Fruit fly (Drosophila melanogaster) whole organism, embryonic: ENCODE data around the gene CG15144.
A peak's percentile ranks its signal among the peaks of the same experiment; 100 is the strongest.

Experiments used
- Asciz ChIP-seq: fragments of 200-800 bp; sonication (Bioruptor generic); optimal IDR thresholded peaks from 2 replicates; lab custom pipeline; 2017; ENCODE audit warnings: missing biosample characterization, mild to moderate bottlenecking, missing genetic modification characterization, missing genetic modification reagents
- Bdp1 ChIP-seq: fragments of 200-800 bp; sonication (Bioruptor generic); optimal IDR thresholded peaks from 3 replicates; lab custom pipeline; 2016; ENCODE audit warnings: missing biosample characterization, missing genetic modification characterization
- CG11085 ChIP-seq: fragments of 200-800 bp; sonication (Bioruptor generic); IDR thresholded peaks from 2 replicates; pipeline ENCODE4 v1.3.6; 2022; ENCODE audit warnings: missing biosample characterization, missing genetic modification characterization
- CG11398 ChIP-seq: fragments of 200-800 bp; sonication (Bioruptor generic); optimal IDR thresholded peaks from 2 replicates; lab custom pipeline; 2016; ENCODE audit warnings: missing biosample characterization, missing genetic modification characterization
- CG13287 ChIP-seq: fragments of 200-800 bp; sonication (Bioruptor generic); IDR thresholded peaks from 2 replicates; pipeline ENCODE4 v1.3.6; 2022; ENCODE audit warnings: missing biosample characterization, missing genetic modification characterization; ENCODE audit not compliant: partially characterized antibody
- CG15601 ChIP-seq: fragments of 200-800 bp; sonication (Bioruptor generic); optimal IDR thresholded peaks from 3 replicates; lab custom pipeline; 2019; ENCODE audit warnings: missing biosample characterization, mild to moderate bottlenecking, missing genetic modification characterization, moderate library complexity
- CG17361 ChIP-seq: fragments of 200-800 bp; sonication (Bioruptor generic); IDR thresholded peaks from 3 replicates; pipeline ENCODE4 v1.3.6; 2022; ENCODE audit warnings: missing biosample characterization, missing genetic modification characterization
- CG1792 ChIP-seq: fragments of 200-800 bp; sonication (Bioruptor generic); optimal IDR thresholded peaks from 2 replicates; lab custom pipeline; 2016; ENCODE audit warnings: missing biosample characterization, missing genetic modification characterization
- CG18619 ChIP-seq: fragments of 200-800 bp; sonication (Bioruptor generic); optimal IDR thresholded peaks from 3 replicates; lab custom pipeline; 2017; ENCODE audit warnings: missing biosample characterization, mild to moderate bottlenecking, missing genetic modification characterization
- CG2678 ChIP-seq: fragments of 200-800 bp; sonication (Bioruptor generic); optimal IDR thresholded peaks from 3 replicates; lab custom pipeline; 2019; ENCODE audit warnings: missing biosample characterization, mild to moderate bottlenecking, missing genetic modification characterization, moderate library complexity
- CG2712 ChIP-seq: fragments of 200-800 bp; optimal IDR thresholded peaks from 3 replicates; lab custom pipeline; 2019; ENCODE audit warnings: missing biosample characterization, mild to moderate bottlenecking, missing genetic modification characterization, moderate library complexity
- CG30020 ChIP-seq: fragments of 200-800 bp; optimal IDR thresholded peaks from 2 replicates; lab custom pipeline; 2019; ENCODE audit warnings: missing biosample characterization, mild to moderate bottlenecking, missing genetic modification characterization, moderate library complexity
- CG31388 ChIP-seq: fragments of 200-800 bp; sonication (Bioruptor generic); optimal IDR thresholded peaks from 2 replicates; lab custom pipeline; 2016; ENCODE audit warnings: missing biosample characterization, missing genetic modification characterization
- CG3163 ChIP-seq: fragments of 200-800 bp; sonication (Bioruptor generic); optimal IDR thresholded peaks from 3 replicates; lab custom pipeline; 2016; ENCODE audit warnings: missing biosample characterization, missing genetic modification characterization
- CG4360 ChIP-seq: fragments of 200-800 bp; sonication (Bioruptor generic); IDR thresholded peaks from 2 replicates; pipeline ENCODE4 v1.3.6; 2022; ENCODE audit warnings: missing biosample characterization, missing genetic modification characterization
- CG4617 ChIP-seq: fragments of 200-800 bp; sonication (Bioruptor generic); optimal IDR thresholded peaks from 3 replicates; lab custom pipeline; 2016; ENCODE audit warnings: missing biosample characterization, missing genetic modification characterization, borderline replicate concordance
- CG6854 ChIP-seq: fragments of 200-800 bp; sonication (Bioruptor generic); optimal IDR thresholded peaks from 3 replicates; lab custom pipeline; 2017; ENCODE audit warnings: missing biosample characterization, mild to moderate bottlenecking, missing genetic modification characterization
- CG7357 ChIP-seq: fragments of 200-800 bp; sonication (Bioruptor generic); IDR thresholded peaks from 3 replicates; pipeline ENCODE4 v1.3.6; 2022; ENCODE audit warnings: missing biosample characterization, missing genetic modification characterization
- CG7745 ChIP-seq: fragments of 200-800 bp; sonication (Bioruptor generic); optimal IDR thresholded peaks from 2 replicates; lab custom pipeline; 2018; ENCODE audit warnings: missing biosample characterization, mild to moderate bottlenecking, missing genetic modification characterization, moderate library complexity
- CG8290 ChIP-seq, 3 experiments: fragments of 200-800 bp; sonication (Bioruptor generic); optimal IDR thresholded peaks; 2 replicates each; lab custom pipeline; 2016 to 2019; ENCODE audit warnings: missing biosample characterization in 3 of 3, missing genetic modification characterization in 3 of 3, mild to moderate bottlenecking in 2 of 3, moderate library complexity in 1 of 3
- CG9437 ChIP-seq: fragments of 200-800 bp; sonication (Bioruptor generic); optimal IDR thresholded peaks from 2 replicates; lab custom pipeline; 2018; ENCODE audit warnings: missing biosample characterization, mild to moderate bottlenecking, missing genetic modification characterization
- CG9727 ChIP-seq: fragments of 200-800 bp; sonication (Bioruptor generic); optimal IDR thresholded peaks from 3 replicates; lab custom pipeline; 2017; ENCODE audit warnings: missing biosample characterization, mild to moderate bottlenecking, missing genetic modification characterization
- Dref ChIP-seq: fragments of 200-800 bp; sonication (Bioruptor generic); IDR thresholded peaks from 2 replicates; pipeline ENCODE4 v1.3.6; 2022; ENCODE audit warnings: missing biosample characterization, missing genetic modification characterization
- GATAe ChIP-seq: fragments of 200-800 bp; sonication (Bioruptor generic); conservative IDR thresholded peaks from 2 replicates; pipeline ENCODE4 v1.3.6; 2022; ENCODE audit warnings: missing biosample characterization, missing genetic modification characterization
- H15 ChIP-seq: fragments of 200-800 bp; sonication (Bioruptor generic); IDR thresholded peaks from 3 replicates; pipeline ENCODE4 v1.3.6; 2022; ENCODE audit warnings: missing biosample characterization, missing genetic modification characterization
- HLH54F ChIP-seq: fragments of 200-800 bp; sonication (Bioruptor generic); optimal IDR thresholded peaks from 3 replicates; lab custom pipeline; 2016; ENCODE audit warnings: missing biosample characterization, missing genetic modification characterization
- HLHmδ ChIP-seq: fragments of 200-800 bp; sonication (Bioruptor generic); optimal IDR thresholded peaks from 2 replicates; lab custom pipeline; 2018; ENCODE audit warnings: missing biosample characterization, mild to moderate bottlenecking, missing genetic modification characterization, moderate library complexity
- Lim3 ChIP-seq: fragments of 200-800 bp; sonication (Bioruptor generic); IDR thresholded peaks from 2 replicates; pipeline ENCODE4 v1.3.6; 2022; ENCODE audit warnings: missing biosample characterization, missing genetic modification characterization
- MTF-1 ChIP-seq: fragments of 200-800 bp; sonication (Bioruptor generic); optimal IDR thresholded peaks from 2 replicates; lab custom pipeline; 2018; ENCODE audit warnings: missing biosample characterization, mild to moderate bottlenecking, missing genetic modification characterization, borderline replicate concordance
- NfI ChIP-seq: fragments of 200-800 bp; sonication (Bioruptor generic); optimal IDR thresholded peaks from 3 replicates; lab custom pipeline; 2018; ENCODE audit warnings: missing biosample characterization, mild to moderate bottlenecking, missing genetic modification characterization, moderate library complexity
- Opbp ChIP-seq: fragments of 200-800 bp; sonication (Bioruptor generic); IDR thresholded peaks from 3 replicates; pipeline ENCODE4 v1.3.6; 2022; ENCODE audit warnings: missing biosample characterization, missing genetic modification characterization; ENCODE audit not compliant: partially characterized antibody
- Ptx1 ChIP-seq: fragments of 200-800 bp; sonication (Bioruptor generic); IDR thresholded peaks from 2 replicates; pipeline ENCODE4 v1.3.6; 2022; ENCODE audit warnings: missing biosample characterization, missing genetic modification characterization
- Spps ChIP-seq: fragments of 200-800 bp; sonication (Bioruptor generic); optimal IDR thresholded peaks from 2 replicates; lab custom pipeline; 2018; ENCODE audit warnings: missing biosample characterization, mild to moderate bottlenecking, missing genetic modification characterization
- ap ChIP-seq: fragments of 200-800 bp; sonication (Bioruptor generic); IDR thresholded peaks from 2 replicates; pipeline ENCODE4 v1.3.6; 2022; ENCODE audit warnings: missing biosample characterization, missing genetic modification characterization
- ase ChIP-seq: fragments of 200-800 bp; sonication (Bioruptor generic); IDR thresholded peaks from 3 replicates; pipeline ENCODE4 v1.3.6; 2022; ENCODE audit warnings: missing biosample characterization, missing genetic modification characterization
- chif ChIP-seq, 2 experiments: fragments of 200-800 bp; sonication (Bioruptor generic); optimal IDR thresholded peaks; 3 replicates each; lab custom pipeline; 2016; ENCODE audit warnings: missing biosample characterization in 2 of 2, missing genetic modification characterization in 2 of 2
- ems ChIP-seq: fragments of 200-800 bp; sonication (Bioruptor generic); optimal IDR thresholded peaks from 3 replicates; lab custom pipeline; 2016; ENCODE audit warnings: missing biosample characterization, missing genetic modification characterization
- fd102C ChIP-seq: fragments of 200-800 bp; sonication (Bioruptor generic); optimal IDR thresholded peaks from 2 replicates; lab custom pipeline; 2018; ENCODE audit warnings: missing biosample characterization, mild to moderate bottlenecking, missing genetic modification characterization, moderate library complexity
- h ChIP-seq: fragments of >200 bp; optimal IDR thresholded peaks from 2 replicates; lab custom pipeline; 2017
- knrl ChIP-seq: fragments of 200-800 bp; sonication (Bioruptor generic); IDR thresholded peaks from 3 replicates; pipeline ENCODE4 v1.3.6; 2022; ENCODE audit warnings: missing biosample characterization, missing genetic modification characterization; ENCODE audit not compliant: partially characterized antibody
- lola ChIP-seq, 3 experiments: fragments of >200 bp in 2 of 3; fragments of 200-800 bp in 1 of 3; sonication (Bioruptor generic) in 1 of 3; optimal IDR thresholded peaks; 2 replicates each; lab custom pipeline; 2017 to 2019; ENCODE audit warnings: missing biosample characterization in 3 of 3, missing genetic modification characterization in 3 of 3, mild to moderate bottlenecking in 1 of 3, moderate library complexity in 1 of 3
- nom ChIP-seq: fragments of 200-800 bp; sonication (Bioruptor generic); optimal IDR thresholded peaks from 2 replicates; lab custom pipeline; 2017; ENCODE audit warnings: missing biosample characterization, missing genetic modification characterization, mild to moderate bottlenecking, moderate library complexity, missing genetic modification reagents
- pho ChIP-seq: fragments of 200-800 bp; sonication (Bioruptor generic); optimal IDR thresholded peaks from 2 replicates; lab custom pipeline; 2016; ENCODE audit warnings: missing biosample characterization, missing genetic modification characterization
- row ChIP-seq: fragments of 200-800 bp; sonication (Bioruptor generic); IDR thresholded peaks from 3 replicates; pipeline ENCODE4 v1.3.6; 2022; ENCODE audit warnings: missing biosample characterization, missing genetic modification characterization
- sob ChIP-seq: fragments of 200-800 bp; sonication (Bioruptor generic); IDR thresholded peaks from 2 replicates; pipeline ENCODE4 v1.3.6; 2022; ENCODE audit warnings: missing biosample characterization, missing genetic modification characterization
- stc ChIP-seq: fragments of 200-800 bp; sonication (Bioruptor generic); IDR thresholded peaks from 2 replicates; pipeline ENCODE4 v1.3.6; 2022; ENCODE audit warnings: missing biosample characterization, missing genetic modification characterization
- tx ChIP-seq: fragments of 200-800 bp; sonication (Bioruptor generic); optimal IDR thresholded peaks from 2 replicates; lab custom pipeline; 2016; ENCODE audit warnings: missing biosample characterization, missing genetic modification characterization
- wek ChIP-seq: fragments of 200-800 bp; sonication (Bioruptor generic); optimal IDR thresholded peaks from 3 replicates; lab custom pipeline; 2018; ENCODE audit warnings: missing biosample characterization, mild to moderate bottlenecking, missing genetic modification characterization, moderate library complexity

CG15144 gene

dm6 chr2L:17524449-17524848 is 4.5 kb downstream of the CG15144 start, which contains the start of gene CG15143:
Gene CG15143, minus strand, starts transcription at chr2L:17524549.
- no peak for TF ChIP-seq Dref
- TF ChIP-seq CG11085 (GFP tag; lab: Robert Waterston, UW), result no peak
- TF ChIP-seq CG11398 (GFP tag; lab: Kevin White, UChicago), result no peak
- no peak for TF ChIP-seq row
- no peak for TF ChIP-seq lola (GFP tag; optimal IDR thresholded peaks at IDR 0.05; lab: Kevin White, UChicago)
- TF ChIP-seq ap, result no peak
- TF ChIP-seq Opbp (GFP tag; lab: Robert Waterston, UW), result no peak
- TF ChIP-seq Bdp1 (GFP tag; lab: Kevin White, UChicago), result no peak
- TF ChIP-seq MTF-1 (GFP tag; lab: Kevin White, UChicago), result no peak
- TF ChIP-seq fd102C (GFP tag; lab: Kevin White, UChicago), result no peak
- TF ChIP-seq HLHmδ (GFP tag; lab: Kevin White, UChicago), result no peak
- TF ChIP-seq CG1792 (GFP tag; lab: Kevin White, UChicago), result no peak

- TF ChIP-seq H15 (GFP tag; lab: Robert Waterston, UW) (peak; percentile 82), CG9727 (peak; percentile 94), CG18619 (GFP tag; lab: Kevin White, UChicago) (peak; percentile 75), Ptx1 (GFP tag; lab: Robert Waterston, UW) (peak; percentile 83), CG2712 (tag; lab: Kevin White, UChicago) (peak; percentile 96), CG31388 (GFP tag; lab: Kevin White, UChicago) (peak; percentile 54), CG17361 (GFP tag; lab: Robert Waterston, UW) (peak; percentile 92), Asciz (GFP tag; lab: Kevin White, UChicago) (peak; percentile 87), CG4360 (peak; percentile 53; the same call in 1 of the 2 replicates), ems (GFP tag; lab: Kevin White, UChicago) (peak; percentile 80), CG9437 (peak; percentile 72), CG30020 (tag; lab: Kevin White, UChicago) (peak; percentile 68), pho (GFP tag; lab: Kevin White, UChicago) (no peak), CG7745 (tag; lab: Kevin White, UChicago) (peak; percentile 46), CG8290 (GFP tag; optimal IDR thresholded peaks at IDR 0.05; lab: Kevin White, UChicago) (no peak), CG8290 (tag; optimal IDR thresholded peaks at IDR 0.05; lab: Kevin White, UChicago) (peak in 1 of 2 experiments; percentile 28), tx (GFP tag; lab: Kevin White, UChicago) (peak; percentile 32), sob (peak; percentile 84), chif (GFP tag; optimal IDR thresholded peaks at IDR 0.05; lab: Kevin White, UChicago) (peak; percentile 67 to 86), Spps (peak; percentile 85), CG6854 (GFP tag; lab: Kevin White, UChicago) (peak; percentile 77), CG1792 (GFP tag; lab: Kevin White, UChicago) (peak; percentile 56), ase (peak; percentile 83), knrl (GFP tag; lab: Robert Waterston, UW) (no peak), stc (peak; percentile 89), CG7357 (GFP tag; lab: Robert Waterston, UW) (peak; percentile 80), CG13287 (no peak), h (no peak), Lim3 (GFP tag; lab: Robert Waterston, UW) (peak; percentile 41; the same call in 1 of the 2 replicates), CG15601 (tag; lab: Kevin White, UChicago) (peak; percentile 91), CG2678 (tag; lab: Kevin White, UChicago) (peak; percentile 94), CG3163 (peak; percentile 32), HLH54F (GFP tag; lab: Kevin White, UChicago) (peak; percentile 67), nom (GFP tag; lab: Kevin White, UChicago) (no peak), NfI (GFP tag; lab: Kevin White, UChicago) (peak; percentile 77), GATAe (GFP tag; lab: Robert Waterston, UW) (peak; percentile 39; the same call in 1 of the 2 replicates), wek (GFP tag; lab: Kevin White, UChicago) (peak; percentile 23), CG4617 (no peak)
Observed at dm6 chr2L:17514090-17514715, 14.7 kb downstream of the CG15144 start.
